Worm (Caenorhabditis elegans): Measurements from ENCODE around the gene rabn-5.

Gene rabn-5

ce11 chrIII:5883517-5883916, 19.2 kb downstream of the rabn-5 start:
- TF ChIP-seq sma-9 (GFP tag; optimal IDR thresholded peaks at IDR 0.05), result no peak
- no peak for TF ChIP-seq sma-9 (tag; optimal IDR thresholded peaks at IDR 0.05)
- TF ChIP-seq blmp-1 (tag; optimal IDR thresholded peaks at IDR 0.05; ENCODE audit: insufficient read depth), result no peak
- no peak for TF ChIP-seq nhr-237 (tag; optimal IDR thresholded peaks at IDR 0.05)
- no peak for TF ChIP-seq nhr-12 (tag; optimal IDR thresholded peaks at IDR 0.05)
- TF ChIP-seq crh-2 (tag; optimal IDR thresholded peaks at IDR 0.05), result no peak
- no peak for TF ChIP-seq zag-1 (tag; optimal IDR thresholded peaks at IDR 0.05)
- no peak for TF ChIP-seq mbf-1 (tag; optimal IDR thresholded peaks at IDR 0.05)
- TF ChIP-seq nhr-21 (tag; optimal IDR thresholded peaks at IDR 0.05), result no peak
- TF ChIP-seq ceh-82 (tag; optimal IDR thresholded peaks at IDR 0.05), result no peak
- no peak for TF ChIP-seq lsy-2 (tag; optimal IDR thresholded peaks at IDR 0.05)
- no peak for TF ChIP-seq sem-4 (tag; optimal IDR thresholded peaks at IDR 0.05)
- no peak for TF ChIP-seq sma-3 (GFP tag; optimal IDR thresholded peaks at IDR 0.05)

ce11 chrIII:5884007-5884406, 19.7 kb downstream of the rabn-5 start, which contains the start of gene C28H8.5:
C28H8.5 (plus strand) TSS chrIII:5884307.
- TF ChIP-seq ztf-4 (tag; optimal IDR thresholded peaks at IDR 0.05), result no peak
- TF ChIP-seq lin-11 (tag; optimal IDR thresholded peaks at IDR 0.05), result no peak
- no peak for TF ChIP-seq ceh-16 (tag; optimal IDR thresholded peaks at IDR 0.05)
- no peak for TF ChIP-seq nhr-12 (tag; optimal IDR thresholded peaks at IDR 0.05)
- TF ChIP-seq lin-39 (tag; optimal IDR thresholded peaks at IDR 0.05), result no peak
- TF ChIP-seq mdl-1 (tag; optimal IDR thresholded peaks at IDR 0.05), result no peak
- no peak for TF ChIP-seq nhr-6 (tag; optimal IDR thresholded peaks at IDR 0.05)
- no peak for TF ChIP-seq ztf-11 (tag; optimal IDR thresholded peaks at IDR 0.05)
- no peak for TF ChIP-seq ZK546.5 (tag; optimal IDR thresholded peaks at IDR 0.05)
- TF ChIP-seq sma-3 (GFP tag; optimal IDR thresholded peaks at IDR 0.05), result no peak
- no peak for TF ChIP-seq nhr-237 (tag; optimal IDR thresholded peaks at IDR 0.05)
- no peak for TF ChIP-seq Y55F3AM.14 (GFP tag; optimal IDR thresholded peaks at IDR 0.05)
- no peak for TF ChIP-seq unc-62 (GFP tag; optimal IDR thresholded peaks at IDR 0.05)
- TF ChIP-seq R02D3.7 (tag; optimal IDR thresholded peaks at IDR 0.05), result no peak
- TF ChIP-seq alr-1 (tag; optimal IDR thresholded peaks at IDR 0.05), result no peak
- no peak for TF ChIP-seq lsy-2 (tag; optimal IDR thresholded peaks at IDR 0.05)
- TF ChIP-seq fos-1 (tag; optimal IDR thresholded peaks at IDR 0.05), result no peak
- TF ChIP-seq elt-1 (tag; optimal IDR thresholded peaks at IDR 0.05), result no peak
- TF ChIP-seq nhr-23 (tag; optimal IDR thresholded peaks at IDR 0.05), result no peak

ce11 chrIII:5884459-5884858, 20.1 kb downstream of the rabn-5 start:
- no peak for TF ChIP-seq blmp-1 (tag; optimal IDR thresholded peaks at IDR 0.05; ENCODE audit: insufficient read depth)
- no peak for TF ChIP-seq dmd-4 (tag; optimal IDR thresholded peaks at IDR 0.05)
- TF ChIP-seq egl-27 (tag; optimal IDR thresholded peaks at IDR 0.05), result no peak
- no peak for TF ChIP-seq nhr-77 (tag; optimal IDR thresholded peaks at IDR 0.05)
- TF ChIP-seq mdl-1 (tag; optimal IDR thresholded peaks at IDR 0.05), result no peak
- TF ChIP-seq aly-2 (tag; optimal IDR thresholded peaks at IDR 0.05), result no peak
- TF ChIP-seq elt-1 (tag; optimal IDR thresholded peaks at IDR 0.05), result no peak
- no peak for TF ChIP-seq snpc-4 (tag; optimal IDR thresholded peaks at IDR 0.05)
- TF ChIP-seq lin-39 (tag; optimal IDR thresholded peaks at IDR 0.05), result no peak
- no peak for TF ChIP-seq nhr-6 (tag; optimal IDR thresholded peaks at IDR 0.05)
- no peak for TF ChIP-seq ama-1 (optimal IDR thresholded peaks at IDR 0.05)
- TF ChIP-seq nhr-129 (tag; optimal IDR thresholded peaks at IDR 0.05), result no peak

ce11 chrIII:5886893-5887292, 22.5 kb downstream of the rabn-5 start, which contains the start of gene C28H8.7:
C28H8.7 (minus strand) TSS chrIII:5886993.
- TF ChIP-seq nhr-23 (tag; optimal IDR thresholded peaks at IDR 0.05), result no peak
- TF ChIP-seq nhr-129 (tag; optimal IDR thresholded peaks at IDR 0.05), result no peak

ce11 chrIII:5888675-5889074, 24.3 kb downstream of the rabn-5 start, which contains the start of gene C28H8.8:
C28H8.8 (minus strand) TSS chrIII:5888775.
- TF ChIP-seq lin-11 (tag; optimal IDR thresholded peaks at IDR 0.05) (no peak), unc-62 (GFP tag; optimal IDR thresholded peaks at IDR 0.05) (no peak), mab-5 (tag; optimal IDR thresholded peaks at IDR 0.05) (no peak), snpc-4 (tag; optimal IDR thresholded peaks at IDR 0.05) (no peak), nhr-237 (tag; optimal IDR thresholded peaks at IDR 0.05) (no peak), sma-9 (GFP tag; optimal IDR thresholded peaks at IDR 0.05) (no peak), sma-9 (tag; optimal IDR thresholded peaks at IDR 0.05) (no peak), ceh-16 (tag; optimal IDR thresholded peaks at IDR 0.05) (no peak), lsy-2 (tag; optimal IDR thresholded peaks at IDR 0.05) (no peak), elt-1 (tag; optimal IDR thresholded peaks at IDR 0.05) (no peak), nhr-23 (tag; optimal IDR thresholded peaks at IDR 0.05) (no peak), lin-39 (tag; optimal IDR thresholded peaks at IDR 0.05) (no peak), fos-1 (tag; optimal IDR thresholded peaks at IDR 0.05) (no peak), elt-3 (tag; optimal IDR thresholded peaks at IDR 0.05) (no peak), ama-1 (optimal IDR thresholded peaks at IDR 0.05) (no peak)

Measured in whole organism, L2 larva.